In the genomic region with DNA sequence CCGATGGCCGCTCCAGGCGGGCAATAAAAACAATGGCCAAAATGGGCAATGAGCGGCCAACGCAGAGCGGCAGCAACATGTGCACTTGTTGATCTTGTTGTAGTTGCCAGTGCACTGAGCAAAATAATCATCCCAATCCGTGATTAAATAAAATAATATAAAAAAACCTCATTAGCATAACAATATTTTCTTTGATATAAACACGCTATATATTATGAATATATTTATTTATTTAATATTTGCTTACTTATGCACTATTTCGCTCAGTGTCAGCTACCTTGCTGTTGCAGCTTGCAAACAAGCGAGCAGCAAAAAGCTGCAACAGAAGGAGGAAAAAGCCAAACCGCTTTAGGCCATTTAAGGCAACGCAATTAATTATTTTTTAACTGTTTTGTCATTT, we compare ENCODE assay signal across 1 fruit fly cellular context.
TF ChIP-seq lines count a peak whose summit lies in the region.

No protein-coding gene starts in this region.

TF ChIP-seq in whole organism, embryonic, 481 proteins besides CTCF, POLR2A, EP300 and RAD21 (continued from another document and continues in another):
- TF ChIP-seq CG8089 (GFP tag; optimal IDR thresholded peaks at IDR 0.05; lab: Kevin White, UChicago): no peak
- no peak for TF ChIP-seq ttk (GFP tag; IDR thresholded peaks at IDR 0.05; lab: Robert Waterston, UW)
- no peak for TF ChIP-seq inv (GFP tag; IDR thresholded peaks at IDR 0.05; lab: Robert Waterston, UW; ENCODE audit: partially characterized antibody)
- TF ChIP-seq Meics (GFP tag; optimal IDR thresholded peaks at IDR 0.05; lab: Kevin White, UChicago): no peak
- TF ChIP-seq NC2β (GFP tag; optimal IDR thresholded peaks at IDR 0.05; lab: Kevin White, UChicago): no peak
- peak; percentile 39 for TF ChIP-seq CG12391 (tag; optimal IDR thresholded peaks at IDR 0.05; lab: Kevin White, UChicago)
- no peak for TF ChIP-seq CG12299 (tag; optimal IDR thresholded peaks at IDR 0.05; lab: Kevin White, UChicago)
- TF ChIP-seq ci (GFP tag; IDR thresholded peaks at IDR 0.05; lab: Robert Waterston, UW): peak; percentile 68; the same call in 2 of the 3 replicates
- TF ChIP-seq nom (GFP tag; optimal IDR thresholded peaks at IDR 0.05; lab: Kevin White, UChicago): peak; percentile 67
- TF ChIP-seq YL-1 (GFP tag; optimal IDR thresholded peaks at IDR 0.05; lab: Kevin White, UChicago): no peak
- TF ChIP-seq sr (GFP tag; IDR thresholded peaks at IDR 0.05; lab: Robert Waterston, UW): no peak
- 0 out of 2 replicates have a peak, but pooled peaks have one; percentile 22 for TF ChIP-seq vvl (GFP tag; IDR thresholded peaks at IDR 0.05; lab: Robert Waterston, UW)
- TF ChIP-seq CG10209 (GFP tag; optimal IDR thresholded peaks at IDR 0.05; lab: Kevin White, UChicago): peak; percentile 27
- no peak for TF ChIP-seq Bteb2 (GFP tag; optimal IDR thresholded peaks at IDR 0.05; lab: Kevin White, UChicago)
- no peak for TF ChIP-seq MBD-R2 (GFP tag; IDR thresholded peaks at IDR 0.05; lab: Robert Waterston, UW)
- no peak for TF ChIP-seq aop (GFP tag; IDR thresholded peaks at IDR 0.05; lab: Robert Waterston, UW)
- TF ChIP-seq chm (GFP tag; IDR thresholded peaks at IDR 0.05; lab: Robert Waterston, UW): no peak
- TF ChIP-seq klu (GFP tag; IDR thresholded peaks at IDR 0.05; lab: Robert Waterston, UW): no peak
- TF ChIP-seq CG17568 (GFP tag; optimal IDR thresholded peaks at IDR 0.05; lab: Kevin White, UChicago): no peak
- no peak for TF ChIP-seq CG6272 (GFP tag; IDR thresholded peaks at IDR 0.05; lab: Robert Waterston, UW)
- 0 out of 2 replicates have a peak, but pooled peaks have one; percentile 28 for TF ChIP-seq Awh (GFP tag; IDR thresholded peaks at IDR 0.05; lab: Robert Waterston, UW)
- no peak for TF ChIP-seq CG7963 (GFP tag; IDR thresholded peaks at IDR 0.05; lab: Robert Waterston, UW; ENCODE audit: partially characterized antibody)
- TF ChIP-seq CG10565 (GFP tag; optimal IDR thresholded peaks at IDR 0.05; lab: Kevin White, UChicago): no peak
- peak; percentile 54 for TF ChIP-seq CG31441 (GFP tag; IDR thresholded peaks at IDR 0.05; lab: Robert Waterston, UW)
- TF ChIP-seq CG1792 (GFP tag; optimal IDR thresholded peaks at IDR 0.05; lab: Kevin White, UChicago): no peak
- no peak for TF ChIP-seq z (GFP tag; IDR thresholded peaks at IDR 0.05; lab: Robert Waterston, UW)
- TF ChIP-seq CG18262 (tag; optimal IDR thresholded peaks at IDR 0.05; lab: Kevin White, UChicago): peak; percentile 61
- 0 out of 2 replicates have a peak, but pooled peaks have one; percentile 20 for TF ChIP-seq CG5953 (GFP tag; IDR thresholded peaks at IDR 0.05; lab: Robert Waterston, UW)
- TF ChIP-seq Deaf1 (tag; optimal IDR thresholded peaks at IDR 0.05; lab: Kevin White, UChicago): no peak
- peak; percentile 78 for TF ChIP-seq zen (tag; optimal IDR thresholded peaks at IDR 0.05; lab: Kevin White, UChicago)
- TF ChIP-seq dmrt11E (tag; optimal IDR thresholded peaks at IDR 0.05; lab: Kevin White, UChicago): peak; percentile 75
- no peak for TF ChIP-seq sim (GFP tag; IDR thresholded peaks at IDR 0.05; lab: Robert Waterston, UW)
- no peak for TF ChIP-seq CG4328 (GFP tag; optimal IDR thresholded peaks at IDR 0.05; lab: Kevin White, UChicago)
- peak; percentile 61 for TF ChIP-seq Sox102F (GFP tag; optimal IDR thresholded peaks at IDR 0.05; lab: Kevin White, UChicago)
- TF ChIP-seq Hey (tag; optimal IDR thresholded peaks at IDR 0.05; lab: Kevin White, UChicago): no peak
- TF ChIP-seq ato (GFP tag; IDR thresholded peaks at IDR 0.05; lab: Robert Waterston, UW; ENCODE audit: partially characterized antibody): no peak
- peak; percentile 40 for TF ChIP-seq fd96Cb (tag; optimal IDR thresholded peaks at IDR 0.05; lab: Kevin White, UChicago)
- no peak for TF ChIP-seq Sry-β (GFP tag; optimal IDR thresholded peaks at IDR 0.05; lab: Kevin White, UChicago)
- TF ChIP-seq E2f2 (GFP tag; IDR thresholded peaks at IDR 0.05; lab: Robert Waterston, UW): no peak
- TF ChIP-seq CG16815 (GFP tag; optimal IDR thresholded peaks at IDR 0.05; lab: Kevin White, UChicago): peak; percentile 10
- no peak for TF ChIP-seq org-1 (GFP tag; optimal IDR thresholded peaks at IDR 0.05; lab: Kevin White, UChicago)
- no peak for TF ChIP-seq CG18599 (GFP tag; optimal IDR thresholded peaks at IDR 0.05; lab: Kevin White, UChicago)
- TF ChIP-seq zfh1 (GFP tag; IDR thresholded peaks at IDR 0.05; lab: Robert Waterston, UW): peak; percentile 42; the same call in 1 of the 3 replicates
- no peak for TF ChIP-seq Rfx (GFP tag; IDR thresholded peaks at IDR 0.05; lab: Robert Waterston, UW)
- TF ChIP-seq ftz-f1 (GFP tag; optimal IDR thresholded peaks at IDR 0.05; lab: Kevin White, UChicago): no peak
- no peak for TF ChIP-seq CG11398 (GFP tag; optimal IDR thresholded peaks at IDR 0.05; lab: Kevin White, UChicago)
- TF ChIP-seq Ets97D (GFP tag; optimal IDR thresholded peaks at IDR 0.05; lab: Kevin White, UChicago): no peak
- peak; percentile 53 for TF ChIP-seq CG10979 (tag; optimal IDR thresholded peaks at IDR 0.05; lab: Kevin White, UChicago)
- no peak for TF ChIP-seq CG11560 (tag; IDR thresholded peaks at IDR 0.05; lab: Robert Waterston, UW)
- TF ChIP-seq ranshi (GFP tag; IDR thresholded peaks at IDR 0.05; lab: Robert Waterston, UW): 0 out of 2 replicates have a peak, but pooled peaks have one; percentile 25
- peak; percentile 23; the same call in 1 of the 3 replicates for TF ChIP-seq row (GFP tag; IDR thresholded peaks at IDR 0.05; lab: Robert Waterston, UW)
- TF ChIP-seq Oaz (GFP tag; IDR thresholded peaks at IDR 0.05; lab: Robert Waterston, UW): no peak
- no peak for TF ChIP-seq Hmr (GFP tag; optimal IDR thresholded peaks at IDR 0.05; lab: Kevin White, UChicago)
- TF ChIP-seq bowl (GFP tag; IDR thresholded peaks at IDR 0.05; lab: Robert Waterston, UW): no peak
- TF ChIP-seq CG15514 (GFP tag; optimal IDR thresholded peaks at IDR 0.05; lab: Kevin White, UChicago): no peak
- TF ChIP-seq CG12744 (GFP tag; optimal IDR thresholded peaks at IDR 0.05; lab: Kevin White, UChicago): no peak
- no peak for TF ChIP-seq CG17912 (GFP tag; optimal IDR thresholded peaks at IDR 0.05; lab: Kevin White, UChicago)
- no peak for TF ChIP-seq CG3838 (GFP tag; optimal IDR thresholded peaks at IDR 0.05; lab: Kevin White, UChicago)
- TF ChIP-seq bigmax (GFP tag; optimal IDR thresholded peaks at IDR 0.05; lab: Kevin White, UChicago): no peak
- TF ChIP-seq CG6175 (GFP tag; IDR thresholded peaks at IDR 0.05; lab: Robert Waterston, UW): no peak
- no peak for TF ChIP-seq seq (GFP tag; IDR thresholded peaks at IDR 0.05; lab: Robert Waterston, UW)
- TF ChIP-seq CG14860 (GFP tag; IDR thresholded peaks at IDR 0.05; lab: Robert Waterston, UW; ENCODE audit: partially characterized antibody): no peak
- TF ChIP-seq pros (GFP tag; optimal IDR thresholded peaks at IDR 0.05; lab: Kevin White, UChicago): no peak
- no peak for TF ChIP-seq CG9817 (tag; optimal IDR thresholded peaks at IDR 0.05; lab: Kevin White, UChicago)
- no peak for TF ChIP-seq NfI (GFP tag; optimal IDR thresholded peaks at IDR 0.05; lab: Kevin White, UChicago)
- TF ChIP-seq CG11247 (GFP tag; IDR thresholded peaks at IDR 0.05; lab: Robert Waterston, UW): no peak
- no peak for TF ChIP-seq prd (optimal IDR thresholded peaks at IDR 0.05; lab: Kevin White, UChicago)
- peak; percentile 64; the same call in 2 of the 3 replicates for TF ChIP-seq prd (GFP tag; IDR thresholded peaks at IDR 0.05; lab: Robert Waterston, UW)
- TF ChIP-seq Aef1 (GFP tag; IDR thresholded peaks at IDR 0.05; lab: Robert Waterston, UW): no peak
- no peak for TF ChIP-seq CG8765 (GFP tag; IDR thresholded peaks at IDR 0.05; lab: Robert Waterston, UW)
- TF ChIP-seq ken (GFP tag; IDR thresholded peaks at IDR 0.05; lab: Robert Waterston, UW): no peak
- TF ChIP-seq stwl (tag; optimal IDR thresholded peaks at IDR 0.05; lab: Kevin White, UChicago): no peak
- no peak for TF ChIP-seq usp (GFP tag; optimal IDR thresholded peaks at IDR 0.05; lab: Kevin White, UChicago)
- no peak for TF ChIP-seq p53 (GFP tag; optimal IDR thresholded peaks at IDR 0.05; lab: Kevin White, UChicago)
- TF ChIP-seq jumu (GFP tag; optimal IDR thresholded peaks at IDR 0.05; lab: Kevin White, UChicago): no peak
- no peak for TF ChIP-seq Dref (GFP tag; IDR thresholded peaks at IDR 0.05; lab: Robert Waterston, UW)
- TF ChIP-seq Lim3 (GFP tag; IDR thresholded peaks at IDR 0.05; lab: Robert Waterston, UW): no peak
- no peak for TF ChIP-seq Fer2 (tag; optimal IDR thresholded peaks at IDR 0.05; lab: Kevin White, UChicago)
- no peak for TF ChIP-seq Ravus (GFP tag; IDR thresholded peaks at IDR 0.05; lab: Robert Waterston, UW)
- peak; percentile 30 for TF ChIP-seq Sox100B (GFP tag; optimal IDR thresholded peaks at IDR 0.05; lab: Kevin White, UChicago)
- TF ChIP-seq Dek (tag; optimal IDR thresholded peaks at IDR 0.05; lab: Kevin White, UChicago): no peak
- no peak; the same call in 2 of the 3 replicates for TF ChIP-seq H15 (GFP tag; IDR thresholded peaks at IDR 0.05; lab: Robert Waterston, UW)
- no peak for TF ChIP-seq CG34422 (GFP tag; IDR thresholded peaks at IDR 0.05; lab: Robert Waterston, UW)
- no peak for TF ChIP-seq tx (GFP tag; optimal IDR thresholded peaks at IDR 0.05; lab: Kevin White, UChicago)
- TF ChIP-seq CG15073 (GFP tag; optimal IDR thresholded peaks at IDR 0.05; lab: Kevin White, UChicago): no peak
- TF ChIP-seq Spps (tag; optimal IDR thresholded peaks at IDR 0.05; lab: Kevin White, UChicago): peak; percentile 10
- TF ChIP-seq CG8388 (GFP tag; optimal IDR thresholded peaks at IDR 0.05; lab: Kevin White, UChicago): peak; percentile 39
- TF ChIP-seq Opbp (GFP tag; IDR thresholded peaks at IDR 0.05; lab: Robert Waterston, UW; ENCODE audit: partially characterized antibody): no peak
- TF ChIP-seq cas (GFP tag; IDR thresholded peaks at IDR 0.05; lab: Robert Waterston, UW): no peak
- no peak for TF ChIP-seq CG43689 (GFP tag; IDR thresholded peaks at IDR 0.05; lab: Robert Waterston, UW)
- peak; percentile 24 for TF ChIP-seq corto (GFP tag; optimal IDR thresholded peaks at IDR 0.05; lab: Kevin White, UChicago)
- 0 out of 2 replicates have a peak, but pooled peaks have one; percentile 18 for TF ChIP-seq CG14667 (GFP tag; IDR thresholded peaks at IDR 0.05; lab: Robert Waterston, UW)
- peak; percentile 36 for TF ChIP-seq gsb-n (tag; optimal IDR thresholded peaks at IDR 0.05; lab: Kevin White, UChicago)
- peak; percentile 56 for TF ChIP-seq sens (GFP tag; lab: Kevin White, UChicago)
- TF ChIP-seq CG33213 (GFP tag; optimal IDR thresholded peaks at IDR 0.05; lab: Kevin White, UChicago): no peak
- no peak for TF ChIP-seq CG6765 (GFP tag; optimal IDR thresholded peaks at IDR 0.05; lab: Kevin White, UChicago)
- TF ChIP-seq Nf-YB (GFP tag; optimal IDR thresholded peaks at IDR 0.05; lab: Kevin White, UChicago): no peak
- no peak for TF ChIP-seq pb (GFP tag; optimal IDR thresholded peaks at IDR 0.05; lab: Kevin White, UChicago)
- TF ChIP-seq Ada2b (GFP tag; IDR thresholded peaks at IDR 0.05; lab: Robert Waterston, UW): peak; percentile 33; the same call in 1 of the 2 replicates
- TF ChIP-seq CG9215 (GFP tag; IDR thresholded peaks at IDR 0.05; lab: Robert Waterston, UW): no peak
- TF ChIP-seq pan (optimal IDR thresholded peaks at IDR 0.05; lab: Kevin White, UChicago): no peak
- peak in 1 of 2 experiments; percentile 46 for TF ChIP-seq pan (GFP tag; optimal IDR thresholded peaks at IDR 0.05 in 1 of 2, IDR thresholded peaks at IDR 0.05 in 1 of 2)
- peak; percentile 42; the same call in 1 of the 2 replicates for TF ChIP-seq ap (GFP tag; IDR thresholded peaks at IDR 0.05; lab: Robert Waterston, UW)
- TF ChIP-seq abd-A (tag; optimal IDR thresholded peaks at IDR 0.05; lab: Kevin White, UChicago): no peak
- TF ChIP-seq jigr1 (GFP tag; IDR thresholded peaks at IDR 0.05; lab: Robert Waterston, UW): 0 out of 3 replicates have a peak, but pooled peaks have one; percentile 25
- peak; percentile 26; the same call in 1 of the 2 replicates for TF ChIP-seq CG11696 (GFP tag; IDR thresholded peaks at IDR 0.05; lab: Robert Waterston, UW)
- peak; percentile 4 for TF ChIP-seq trem (tag; optimal IDR thresholded peaks at IDR 0.05; lab: Kevin White, UChicago)
- no peak for TF ChIP-seq CG10431 (GFP tag; optimal IDR thresholded peaks at IDR 0.05; lab: Kevin White, UChicago)
- TF ChIP-seq PHDP (tag; optimal IDR thresholded peaks at IDR 0.05; lab: Kevin White, UChicago): peak; percentile 31
- no peak for TF ChIP-seq lov (optimal IDR thresholded peaks at IDR 0.05; lab: Kevin White, UChicago)
- TF ChIP-seq lov (GFP tag; IDR thresholded peaks at IDR 0.05; lab: Robert Waterston, UW): no peak
- TF ChIP-seq CG12104 (GFP tag; optimal IDR thresholded peaks at IDR 0.05; lab: Kevin White, UChicago): no peak
- no peak for TF ChIP-seq fu2 (GFP tag; optimal IDR thresholded peaks at IDR 0.05; lab: Kevin White, UChicago)
- TF ChIP-seq slou (GFP tag; optimal IDR thresholded peaks at IDR 0.05; lab: Kevin White, UChicago): no peak
- TF ChIP-seq zf30C (GFP tag; optimal IDR thresholded peaks at IDR 0.05; lab: Kevin White, UChicago): no peak
- TF ChIP-seq Oli (tag; optimal IDR thresholded peaks at IDR 0.05; lab: Kevin White, UChicago): peak; percentile 40
- no peak for TF ChIP-seq otp (GFP tag; IDR thresholded peaks at IDR 0.05; lab: Robert Waterston, UW)
- TF ChIP-seq CG15696 (tag; optimal IDR thresholded peaks at IDR 0.05; lab: Kevin White, UChicago): peak; percentile 41
- TF ChIP-seq H2.0 (GFP tag; IDR thresholded peaks at IDR 0.05; lab: Robert Waterston, UW): no peak
- TF ChIP-seq amos (GFP tag; IDR thresholded peaks at IDR 0.05; lab: Robert Waterston, UW; ENCODE audit: partially characterized antibody): no peak
- TF ChIP-seq gce (GFP tag; IDR thresholded peaks at IDR 0.05; lab: Robert Waterston, UW): no peak
- TF ChIP-seq CG10366 (GFP tag; IDR thresholded peaks at IDR 0.05; lab: Robert Waterston, UW): peak; percentile 30; the same call in 1 of the 2 replicates
- TF ChIP-seq CG4424 (GFP tag; optimal IDR thresholded peaks at IDR 0.05; lab: Kevin White, UChicago): peak; percentile 31
- TF ChIP-seq CG1529 (GFP tag; optimal IDR thresholded peaks at IDR 0.05; lab: Kevin White, UChicago): peak; percentile 3
- TF ChIP-seq trh (GFP tag; optimal IDR thresholded peaks at IDR 0.05; lab: Kevin White, UChicago): no peak
- no peak for TF ChIP-seq CG17612 (GFP tag; IDR thresholded peaks at IDR 0.05; lab: Robert Waterston, UW)
- peak; percentile 33 for TF ChIP-seq CG30403 (GFP tag; optimal IDR thresholded peaks at IDR 0.05; lab: Kevin White, UChicago)
- TF ChIP-seq Neu2 (GFP tag; optimal IDR thresholded peaks at IDR 0.05; lab: Kevin White, UChicago; ENCODE audit: borderline replicate concordance): no peak
- TF ChIP-seq mam (GFP tag; optimal IDR thresholded peaks at IDR 0.05; lab: Kevin White, UChicago): no peak
- TF ChIP-seq CG3163 (GFP tag; optimal IDR thresholded peaks at IDR 0.05; lab: Kevin White, UChicago): no peak
